Fruit fly (Drosophila melanogaster) whole organism, embryonic: Measurements from ENCODE around the gene CG15461.

Experiments used
- Adf1 ChIP-seq: fragments of 200-800 bp; sonication (Bioruptor generic); IDR thresholded peaks from 2 replicates; pipeline ENCODE4 v1.3.6; 2022; ENCODE audit warnings: missing biosample characterization, missing genetic modification characterization
- Atf6 ChIP-seq: fragments of 200-800 bp; sonication (Bioruptor generic); IDR thresholded peaks from 2 replicates; pipeline ENCODE4 v1.3.6; 2022; ENCODE audit warnings: missing biosample characterization, missing genetic modification characterization
- CG10321 ChIP-seq: fragments of 200-800 bp; sonication (Bioruptor generic); IDR thresholded peaks from 2 replicates; pipeline ENCODE4 v1.3.6; 2022; ENCODE audit warnings: missing biosample characterization, missing genetic modification characterization
- CG12744 ChIP-seq: fragments of 200-800 bp; sonication (Bioruptor generic); optimal IDR thresholded peaks from 2 replicates; lab custom pipeline; 2016; ENCODE audit warnings: missing biosample characterization, missing genetic modification characterization
- CG12769 ChIP-seq: fragments of 200-800 bp; sonication (Bioruptor generic); optimal IDR thresholded peaks from 2 replicates; lab custom pipeline; 2019; ENCODE audit warnings: missing biosample characterization, mild to moderate bottlenecking, missing genetic modification characterization, moderate library complexity
- CG14965 ChIP-seq: fragments of 200-800 bp; sonication (Bioruptor generic); optimal IDR thresholded peaks from 2 replicates; lab custom pipeline; 2016; ENCODE audit warnings: missing biosample characterization, missing genetic modification characterization, borderline replicate concordance
- CG18599 ChIP-seq: fragments of 200-800 bp; sonication (Bioruptor generic); optimal IDR thresholded peaks from 3 replicates; lab custom pipeline; 2017; ENCODE audit warnings: missing biosample characterization, missing genetic modification characterization, mild to moderate bottlenecking, moderate library complexity, missing genetic modification reagents
- CG18619 ChIP-seq: fragments of 200-800 bp; sonication (Bioruptor generic); optimal IDR thresholded peaks from 3 replicates; lab custom pipeline; 2017; ENCODE audit warnings: missing biosample characterization, mild to moderate bottlenecking, missing genetic modification characterization
- CG30020 ChIP-seq: fragments of 200-800 bp; optimal IDR thresholded peaks from 2 replicates; lab custom pipeline; 2019; ENCODE audit warnings: missing biosample characterization, mild to moderate bottlenecking, missing genetic modification characterization, moderate library complexity
- CG3995 ChIP-seq: fragments of 200-800 bp; sonication (Bioruptor generic); optimal IDR thresholded peaks from 3 replicates; lab custom pipeline; 2016; ENCODE audit warnings: missing biosample characterization, missing genetic modification characterization
- CG4328 ChIP-seq: fragments of 200-800 bp; sonication (Bioruptor generic); optimal IDR thresholded peaks from 3 replicates; lab custom pipeline; 2017; ENCODE audit warnings: missing biosample characterization, missing genetic modification reagents, missing genetic modification characterization
- CG4404 ChIP-seq: fragments of 200-800 bp; sonication (Bioruptor generic); IDR thresholded peaks from 2 replicates; pipeline ENCODE4 v1.3.6; 2022; ENCODE audit warnings: missing biosample characterization, missing genetic modification characterization
- CG4820 ChIP-seq: fragments of 200-800 bp; sonication (Bioruptor generic); optimal IDR thresholded peaks from 3 replicates; lab custom pipeline; 2016; ENCODE audit warnings: missing biosample characterization, missing genetic modification characterization
- CG6175 ChIP-seq: fragments of 200-800 bp; sonication (Bioruptor generic); IDR thresholded peaks from 3 replicates; pipeline ENCODE4 v1.3.6; 2022; ENCODE audit warnings: missing biosample characterization, missing genetic modification characterization
- CG7839 ChIP-seq: fragments of 200-800 bp; sonication (Bioruptor generic); optimal IDR thresholded peaks from 3 replicates; lab custom pipeline; 2018; ENCODE audit warnings: missing biosample characterization, mild to moderate bottlenecking, missing genetic modification characterization, moderate library complexity
- CG8290 ChIP-seq, 3 experiments: fragments of 200-800 bp; sonication (Bioruptor generic); optimal IDR thresholded peaks; 2 replicates each; lab custom pipeline; 2016 to 2019; ENCODE audit warnings: missing biosample characterization in 3 of 3, missing genetic modification characterization in 3 of 3, mild to moderate bottlenecking in 2 of 3, moderate library complexity in 1 of 3
- CG9609 ChIP-seq: fragments of 200-800 bp; sonication (Bioruptor generic); optimal IDR thresholded peaks from 3 replicates; lab custom pipeline; 2016; ENCODE audit warnings: missing biosample characterization, missing genetic modification characterization
- Deaf1 ChIP-seq: fragments of 200-800 bp; optimal IDR thresholded peaks from 3 replicates; lab custom pipeline; 2019; ENCODE audit warnings: missing biosample characterization, mild to moderate bottlenecking, missing genetic modification characterization, moderate library complexity
- Dfd ChIP-seq, 2 experiments: fragments of >200 bp; optimal IDR thresholded peaks; 2 replicates each; lab custom pipeline; 2017; ENCODE audit warnings: missing biosample characterization in 2 of 2, missing genetic modification characterization in 2 of 2
- Hr78 ChIP-seq, 2 experiments: fragments of 200-800 bp in 1 of 2; fragments of >200 bp in 1 of 2; sonication (Bioruptor generic) in 1 of 2; optimal IDR thresholded peaks; 2 replicates each; lab custom pipeline; 2017 to 2019; ENCODE audit warnings: missing biosample characterization in 2 of 2, missing genetic modification characterization in 2 of 2, mild to moderate bottlenecking in 1 of 2, moderate library complexity in 1 of 2
- Med ChIP-seq: fragments of 200-800 bp; sonication (Bioruptor generic); peaks from one replicate; lab custom pipeline; 2016; ENCODE audit warnings: missing biosample characterization, missing genetic modification characterization, mild to moderate bottlenecking, inconsistent platforms, moderate library complexity
- Mrtf ChIP-seq: fragments of 200-800 bp; sonication (Bioruptor generic); IDR thresholded peaks from 3 replicates; pipeline ENCODE4 v1.3.6; 2022; ENCODE audit warnings: missing biosample characterization, missing genetic modification characterization
- Myb ChIP-seq: fragments of 200-800 bp; sonication (Bioruptor generic); optimal IDR thresholded peaks from 2 replicates; lab custom pipeline; 2016; ENCODE audit warnings: missing biosample characterization, missing genetic modification characterization
- NfI ChIP-seq: fragments of 200-800 bp; sonication (Bioruptor generic); optimal IDR thresholded peaks from 3 replicates; lab custom pipeline; 2018; ENCODE audit warnings: missing biosample characterization, mild to moderate bottlenecking, missing genetic modification characterization, moderate library complexity
- Rfx ChIP-seq: fragments of 200-800 bp; sonication (Bioruptor generic); IDR thresholded peaks from 2 replicates; pipeline ENCODE4 v1.3.6; 2022; ENCODE audit warnings: missing biosample characterization, missing genetic modification characterization
- Side ChIP-seq: fragments of 200-800 bp; sonication (Bioruptor generic); optimal IDR thresholded peaks from 2 replicates; lab custom pipeline; 2016; ENCODE audit warnings: missing biosample characterization, missing genetic modification characterization
- Sox102F ChIP-seq: fragments of 200-800 bp; sonication (Bioruptor generic); optimal IDR thresholded peaks from 2 replicates; lab custom pipeline; 2018; ENCODE audit warnings: missing biosample characterization, mild to moderate bottlenecking, missing genetic modification characterization, moderate library complexity
- Taf1 ChIP-seq: fragments of 200-800 bp; sonication (Bioruptor generic); IDR thresholded peaks from 2 replicates; pipeline ENCODE4 v1.3.6; 2022; ENCODE audit warnings: missing biosample characterization, missing genetic modification characterization
- ara ChIP-seq: fragments of 200-800 bp; sonication (Bioruptor generic); IDR thresholded peaks from 2 replicates; pipeline ENCODE4 v1.3.6; 2022; ENCODE audit warnings: missing biosample characterization, missing genetic modification characterization
- bigmax ChIP-seq: fragments of 200-800 bp; sonication (Bioruptor generic); optimal IDR thresholded peaks from 2 replicates; lab custom pipeline; 2018; ENCODE audit warnings: missing biosample characterization, mild to moderate bottlenecking, missing genetic modification characterization
- crol ChIP-seq: fragments of 200-800 bp; sonication (Bioruptor generic); IDR thresholded peaks from 2 replicates; pipeline ENCODE4 v1.3.6; 2022; ENCODE audit warnings: missing biosample characterization, missing genetic modification characterization
- crp ChIP-seq, 2 experiments: fragments of 200-800 bp; sonication (Bioruptor generic); optimal IDR thresholded peaks; 2 replicates in 1 of 2; 3 replicates in 1 of 2; lab custom pipeline; 2017; ENCODE audit warnings: missing biosample characterization in 2 of 2, missing genetic modification characterization in 2 of 2, mild to moderate bottlenecking in 1 of 2, moderate library complexity in 1 of 2
- dan ChIP-seq: fragments of 200-800 bp; sonication (Bioruptor generic); IDR thresholded peaks from 2 replicates; pipeline ENCODE4 v1.3.6; 2022; ENCODE audit warnings: missing biosample characterization, missing genetic modification characterization
- dati ChIP-seq: fragments of 200-800 bp; sonication (Bioruptor generic); IDR thresholded peaks from 2 replicates; pipeline ENCODE4 v1.3.6; 2022; ENCODE audit warnings: missing biosample characterization, missing genetic modification characterization
- dpn ChIP-seq, 2 experiments: fragments of 200-800 bp; sonication (Bioruptor generic); optimal IDR thresholded peaks; 3 replicates each; lab custom pipeline; 2016; ENCODE audit warnings: missing biosample characterization in 2 of 2, missing genetic modification characterization in 2 of 2
- kay ChIP-seq: fragments of 200-800 bp; sonication (Bioruptor generic); optimal IDR thresholded peaks from 2 replicates; lab custom pipeline; 2016; ENCODE audit warnings: missing biosample characterization, missing genetic modification characterization
- lov ChIP-seq, 2 experiments: fragments of 200-800 bp in 1 of 2; fragments of >200 bp in 1 of 2; sonication (Bioruptor generic) in 1 of 2; IDR thresholded peaks in 1 of 2; optimal IDR thresholded peaks in 1 of 2; 2 replicates in 1 of 2; 3 replicates in 1 of 2; pipeline versions ENCODE4 v1.3.6 to Lab custom; 2017 to 2022; ENCODE audit warnings: missing biosample characterization in 1 of 2, missing genetic modification characterization in 1 of 2
- maf-S ChIP-seq: fragments of 200-800 bp; sonication (Bioruptor generic); optimal IDR thresholded peaks from 2 replicates; lab custom pipeline; 2016; ENCODE audit warnings: missing biosample characterization, missing genetic modification characterization
- mld ChIP-seq: fragments of 200-800 bp; sonication (Bioruptor generic); IDR thresholded peaks from 3 replicates; pipeline ENCODE4 v1.3.6; 2022; ENCODE audit warnings: missing biosample characterization, missing genetic modification characterization; ENCODE audit not compliant: partially characterized antibody
- nom ChIP-seq: fragments of 200-800 bp; sonication (Bioruptor generic); optimal IDR thresholded peaks from 2 replicates; lab custom pipeline; 2017; ENCODE audit warnings: missing biosample characterization, missing genetic modification characterization, mild to moderate bottlenecking, moderate library complexity, missing genetic modification reagents
- pan ChIP-seq, 4 experiments: fragments of >200 bp in 3 of 4; fragments of 200-800 bp in 1 of 4; sonication (Bioruptor generic) in 1 of 4; optimal IDR thresholded peaks in 3 of 4; IDR thresholded peaks in 1 of 4; 2 replicates each; pipeline versions ENCODE4 v1.3.6 to Lab custom; 2017 to 2022; ENCODE audit warnings: missing biosample characterization in 2 of 4, missing genetic modification characterization in 2 of 4, mixed read lengths in 1 of 4
- ro ChIP-seq: fragments of 200-800 bp; sonication (Bioruptor generic); IDR thresholded peaks from 2 replicates; pipeline ENCODE4 v1.3.6; 2022; ENCODE audit warnings: missing biosample characterization, missing genetic modification characterization
- row ChIP-seq: fragments of 200-800 bp; sonication (Bioruptor generic); IDR thresholded peaks from 3 replicates; pipeline ENCODE4 v1.3.6; 2022; ENCODE audit warnings: missing biosample characterization, missing genetic modification characterization
- sc ChIP-seq, 3 experiments: fragments of >200 bp in 2 of 3; fragments of 200-800 bp in 1 of 3; sonication (Bioruptor generic) in 1 of 3; optimal IDR thresholded peaks; 2 replicates in 2 of 3; 3 replicates in 1 of 3; lab custom pipeline; 2017; ENCODE audit warnings: mild to moderate bottlenecking in 1 of 3, missing biosample characterization in 1 of 3, missing genetic modification characterization in 1 of 3, missing genetic modification reagents in 1 of 3
- sd ChIP-seq: fragments of 200-800 bp; sonication (Bioruptor generic); optimal IDR thresholded peaks from 3 replicates; lab custom pipeline; 2018; ENCODE audit warnings: missing biosample characterization, mild to moderate bottlenecking, missing genetic modification characterization, moderate library complexity
- stwl ChIP-seq: fragments of 200-800 bp; sonication (Bioruptor generic); optimal IDR thresholded peaks from 3 replicates; lab custom pipeline; 2018; ENCODE audit warnings: missing biosample characterization, mild to moderate bottlenecking, missing genetic modification characterization, moderate library complexity
- unpg ChIP-seq: fragments of 200-800 bp; sonication (Bioruptor generic); optimal IDR thresholded peaks from 3 replicates; lab custom pipeline; 2018; ENCODE audit warnings: missing biosample characterization, mild to moderate bottlenecking, missing genetic modification characterization, moderate library complexity
- zfh1 ChIP-seq: fragments of 200-800 bp; sonication (Bioruptor generic); IDR thresholded peaks from 3 replicates; pipeline ENCODE4 v1.3.6; 2022; ENCODE audit warnings: missing biosample characterization, missing genetic modification characterization

The CG15461 gene

DNA sequence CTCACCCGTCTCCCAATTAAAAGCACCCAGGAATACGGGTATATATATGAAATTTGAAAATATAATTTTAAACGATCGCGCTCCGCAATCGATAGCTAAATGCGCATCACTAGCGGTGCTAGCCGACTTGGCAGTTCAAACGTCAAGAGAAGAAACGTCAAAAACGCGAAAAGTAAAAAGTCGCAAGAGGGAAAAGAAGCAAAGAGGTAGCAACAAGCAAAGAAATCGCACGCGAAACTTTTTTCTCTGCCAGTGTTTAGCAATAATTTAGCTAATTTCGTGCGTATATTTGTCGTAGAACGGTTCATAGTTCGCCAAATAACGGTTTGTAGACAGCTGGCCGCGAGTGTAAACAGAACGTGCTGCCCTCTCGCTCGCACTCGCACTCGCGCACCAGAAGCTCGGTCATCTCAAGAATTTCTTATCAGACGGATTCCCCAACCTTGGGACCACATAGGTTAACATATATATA is 25.4 kb downstream of the CG15461 start, which contains the start of gene CG1812 (continued):
- TF ChIP-seq Atf6 (GFP tag; lab: Robert Waterston, UW): peak; percentile 72
- no peak for TF ChIP-seq Taf1 (GFP tag; lab: Robert Waterston, UW)
- TF ChIP-seq Myb (GFP tag; lab: Kevin White, UChicago): peak; percentile 30
- peak; percentile 26 to 47 for TF ChIP-seq dpn (GFP tag; optimal IDR thresholded peaks at IDR 0.05; lab: Kevin White, UChicago)
- TF ChIP-seq lov (optimal IDR thresholded peaks at IDR 0.05; lab: Kevin White, UChicago): no peak
- TF ChIP-seq lov (GFP tag; IDR thresholded peaks at IDR 0.05; lab: Robert Waterston, UW): no peak
- TF ChIP-seq dan (GFP tag; lab: Robert Waterston, UW): no peak
- TF ChIP-seq mld (GFP tag; lab: Robert Waterston, UW): no peak
- TF ChIP-seq CG14965 (GFP tag; lab: Kevin White, UChicago): no peak
- no peak for TF ChIP-seq crol (GFP tag; lab: Robert Waterston, UW)
- TF ChIP-seq unpg (GFP tag; lab: Kevin White, UChicago): peak; percentile 53
- TF ChIP-seq CG4328 (GFP tag; lab: Kevin White, UChicago): no peak
- no peak for TF ChIP-seq CG9609 (GFP tag; lab: Kevin White, UChicago)
- TF ChIP-seq CG3995: no peak
- TF ChIP-seq pan (optimal IDR thresholded peaks at IDR 0.05; lab: Kevin White, UChicago): no peak
- TF ChIP-seq pan (GFP tag; optimal IDR thresholded peaks at IDR 0.05 in 1 of 2, IDR thresholded peaks at IDR 0.05 in 1 of 2): peak in 1 of 2 experiments; percentile 49
- no peak for TF ChIP-seq CG8290 (GFP tag; optimal IDR thresholded peaks at IDR 0.05; lab: Kevin White, UChicago)
- peak in 1 of 2 experiments; percentile 66 for TF ChIP-seq CG8290 (tag; optimal IDR thresholded peaks at IDR 0.05; lab: Kevin White, UChicago)
- peak; percentile 27 for TF ChIP-seq NfI (GFP tag; lab: Kevin White, UChicago)
- peak in 1 of 2 experiments; percentile 27 for TF ChIP-seq crp (GFP tag; optimal IDR thresholded peaks at IDR 0.05; lab: Kevin White, UChicago)
- no peak for TF ChIP-seq Side
- peak; percentile 78 for TF ChIP-seq row
- peak; percentile 68 for TF ChIP-seq ara (GFP tag; lab: Robert Waterston, UW)
- no peak for TF ChIP-seq sc (optimal IDR thresholded peaks at IDR 0.05; lab: Kevin White, UChicago)
- TF ChIP-seq sc (GFP tag; optimal IDR thresholded peaks at IDR 0.05; lab: Kevin White, UChicago): no peak
- TF ChIP-seq CG7839: peak; percentile 34
- TF ChIP-seq kay (GFP tag; lab: Kevin White, UChicago): peak; percentile 47
- no peak for TF ChIP-seq Adf1 (GFP tag; lab: Robert Waterston, UW)
- TF ChIP-seq CG10321 (GFP tag; lab: Robert Waterston, UW): peak; percentile 30; the same call in 1 of the 2 replicates

- no peak for TF ChIP-seq Mrtf
- no peak for TF ChIP-seq nom (GFP tag; lab: Kevin White, UChicago)
- TF ChIP-seq Deaf1 (tag; lab: Kevin White, UChicago): peak; percentile 67
- peak; percentile 75; the same call in 1 of the 3 replicates for TF ChIP-seq CG6175 (GFP tag; lab: Robert Waterston, UW)
- no peak for TF ChIP-seq CG12744 (GFP tag; lab: Kevin White, UChicago)
- no peak for TF ChIP-seq CG4820 (GFP tag; lab: Kevin White, UChicago)
- TF ChIP-seq CG18619 (GFP tag; lab: Kevin White, UChicago): no peak
- TF ChIP-seq Sox102F (GFP tag; lab: Kevin White, UChicago): no peak
- TF ChIP-seq Med (GFP tag; lab: Kevin White, UChicago): peak; percentile 35
- TF ChIP-seq Dfd (GFP tag; optimal IDR thresholded peaks at IDR 0.05; lab: Kevin White, UChicago): no peak
- TF ChIP-seq sd (tag; lab: Kevin White, UChicago): peak; percentile 8
- TF ChIP-seq maf-S: no peak
- peak in 1 of 2 experiments; percentile 69 for TF ChIP-seq Hr78 (GFP tag; optimal IDR thresholded peaks at IDR 0.05; lab: Kevin White, UChicago)
- no peak for TF ChIP-seq Rfx
- TF ChIP-seq zfh1 (GFP tag; lab: Robert Waterston, UW): no peak
- no peak for TF ChIP-seq stwl
- no peak for TF ChIP-seq dati (GFP tag; lab: Robert Waterston, UW)
- no peak for TF ChIP-seq CG4404 (GFP tag; lab: Robert Waterston, UW)
- no peak for TF ChIP-seq ro (GFP tag; lab: Robert Waterston, UW)
- peak; percentile 79 for TF ChIP-seq CG12769
- no peak for TF ChIP-seq bigmax (GFP tag; lab: Kevin White, UChicago)
- TF ChIP-seq crol (GFP tag; lab: Robert Waterston, UW): 0 out of 2 replicates have a peak, but pooled peaks have one; percentile 7
- no peak for TF ChIP-seq CG30020
- no peak for TF ChIP-seq CG18599 (GFP tag; lab: Kevin White, UChicago)
These were observed 32.2 kb downstream of the CG15461 start for dm6 chrX:20518210-20518609.
